Worm (Caenorhabditis elegans) whole organism, late embryonic: ENCODE data around the gene tmem-135.

ENCODE experiments used
- K09A11.1 ChIP-seq: sonication (generic microtip); optimal IDR thresholded peaks from 2 replicates; lab custom pipeline; 2017; ENCODE audit warnings: antibody characterized with exemption, mild to moderate bottlenecking, missing genetic modification characterization, missing compliant biosample characterization; ENCODE audit not compliant: insufficient read depth
- ama-1 ChIP-seq: fragments of 150-350 bp; optimal IDR thresholded peaks from 2 replicates; lab custom pipeline; 2014
- ceh-19 ChIP-seq: fragments of 200-800 bp; sonication (Bioruptor generic); optimal IDR thresholded peaks from 2 replicates; lab custom pipeline; 2018; ENCODE audit warnings: mild to moderate bottlenecking, missing genetic modification characterization, missing compliant biosample characterization
- ceh-9 ChIP-seq: sonication (generic microtip); optimal IDR thresholded peaks from 2 replicates; lab custom pipeline; 2016; ENCODE audit warnings: mild to moderate bottlenecking, missing genetic modification characterization, inconsistent platforms, missing compliant biosample characterization
- dve-1 ChIP-seq: sonication (generic microtip); optimal IDR thresholded peaks from 2 replicates; lab custom pipeline; 2017; ENCODE audit warnings: antibody characterized with exemption, mild to moderate bottlenecking, missing genetic modification characterization, missing compliant biosample characterization
- madf-2 ChIP-seq: sonication (generic microtip); optimal IDR thresholded peaks from 2 replicates; lab custom pipeline; 2017; ENCODE audit warnings: missing genetic modification characterization, missing compliant biosample characterization
- nhr-11 ChIP-seq: fragments of 150-350 bp; optimal IDR thresholded peaks from 2 replicates; lab custom pipeline; 2014; ENCODE audit warnings: missing biosample characterization, missing genetic modification characterization
- pha-2 ChIP-seq: sonication (generic microtip); optimal IDR thresholded peaks from 2 replicates; lab custom pipeline; 2017; ENCODE audit warnings: mild to moderate bottlenecking, missing genetic modification characterization, missing compliant biosample characterization
- pha-4 ChIP-seq: fragments of 150-350 bp; optimal IDR thresholded peaks from 2 replicates; lab custom pipeline; 2018; ENCODE audit warnings: missing biosample characterization, missing genetic modification reagents, missing genetic modification characterization
- pqm-1 ChIP-seq: sonication (generic microtip); optimal IDR thresholded peaks from 2 replicates; lab custom pipeline; 2016; ENCODE audit warnings: missing genetic modification characterization, missing compliant biosample characterization
- rnt-1 ChIP-seq: sonication (generic microtip); optimal IDR thresholded peaks from 2 replicates; lab custom pipeline; 2016; ENCODE audit warnings: missing genetic modification characterization, missing compliant biosample characterization
- unc-42 ChIP-seq: sonication (generic microtip); optimal IDR thresholded peaks from 2 replicates; lab custom pipeline; 2016; ENCODE audit warnings: missing genotype, missing genetic modification characterization, missing compliant biosample characterization
- unc-86 ChIP-seq: sonication (generic microtip); optimal IDR thresholded peaks from 2 replicates; lab custom pipeline; 2016; ENCODE audit warnings: missing genetic modification characterization, missing compliant biosample characterization

DNA sequence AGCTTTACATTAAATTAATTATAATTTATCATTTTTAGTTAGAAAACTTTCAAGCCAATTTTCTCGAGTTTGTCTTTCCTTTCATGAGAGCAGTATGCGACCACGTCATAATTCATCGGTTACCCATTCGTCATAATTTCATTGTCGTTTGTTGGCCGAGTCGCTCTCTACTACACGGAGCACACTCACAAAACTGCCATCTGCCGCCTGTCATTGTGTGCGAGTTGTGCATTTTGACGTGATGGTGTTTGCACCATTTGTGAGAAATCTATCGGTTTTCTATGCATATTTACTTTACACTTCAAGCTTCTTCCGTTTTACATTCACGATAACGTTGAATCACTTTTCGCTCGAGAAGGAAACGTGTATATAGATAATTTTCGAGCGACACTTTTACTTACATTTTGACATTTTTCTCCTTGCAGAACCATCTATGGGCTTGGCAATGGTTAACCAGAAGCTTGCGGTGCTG lies 33.3 kb downstream of the tmem-135 start, which contains the start of gene dhhc-10:
- TF ChIP-seq unc-86 (tag; lab: Kevin White, UChicago) (no peak), ceh-9 (tag; lab: Kevin White, UChicago) (no peak), madf-2 (tag; lab: Kevin White, UChicago) (no peak), pqm-1 (tag; lab: Kevin White, UChicago) (no peak), ceh-19 (no peak), unc-42 (tag; lab: Kevin White, UChicago) (peak; percentile 84), dve-1 (tag; lab: Kevin White, UChicago) (peak; percentile 40), nhr-11 (tag; lab: Kevin White, UChicago) (no peak), pha-2 (tag; lab: Kevin White, UChicago) (peak; percentile 34), ama-1 (lab: Kevin White, UChicago) (no peak), K09A11.1 (tag; lab: Kevin White, UChicago) (no peak), pha-4 (no peak), rnt-1 (no peak)
